Worm (Caenorhabditis elegans): ENCODE results near the gene C25D7.10.

Gene C25D7.10

ce11 chrV:15065068-15065744 is 2.1 kb upstream of the C25D7.10 start, which contains the start of gene C25D7.9 (continued):
- TF ChIP-seq hmg-11 (tag; optimal IDR thresholded peaks at IDR 0.05) (peak; percentile 39), fkh-2 (tag; optimal IDR thresholded peaks at IDR 0.05) (no peak), zag-1 (tag; optimal IDR thresholded peaks at IDR 0.05) (no peak), nhr-237 (tag; optimal IDR thresholded peaks at IDR 0.05) (no peak)

ce11 chrV:15065837-15066348 is 1.4 kb upstream of the C25D7.10 start, which contains the start of gene otub-1:
TSS of gene otub-1 (plus strand) at chrV:15066298.
- no peak for TF ChIP-seq nhr-76 (tag; optimal IDR thresholded peaks at IDR 0.05)
- no peak for TF ChIP-seq ZK546.5 (tag; optimal IDR thresholded peaks at IDR 0.05)
- TF ChIP-seq aly-2 (tag; optimal IDR thresholded peaks at IDR 0.05), result no peak
- TF ChIP-seq fos-1 (tag; optimal IDR thresholded peaks at IDR 0.05), result no peak
- no peak for TF ChIP-seq fkh-10 (GFP tag; optimal IDR thresholded peaks at IDR 0.05)
- no peak for TF ChIP-seq unc-62 (GFP tag; optimal IDR thresholded peaks at IDR 0.05)
- no peak for TF ChIP-seq nhr-23 (tag; optimal IDR thresholded peaks at IDR 0.05)
- no peak for TF ChIP-seq sea-2 (GFP tag; optimal IDR thresholded peaks at IDR 0.05)
- TF ChIP-seq hmg-11 (tag; optimal IDR thresholded peaks at IDR 0.05), result no peak
- no peak for TF ChIP-seq snpc-4 (tag; optimal IDR thresholded peaks at IDR 0.05)
- no peak for TF ChIP-seq nhr-237 (tag; optimal IDR thresholded peaks at IDR 0.05)
- no peak for TF ChIP-seq egl-5 (tag; optimal IDR thresholded peaks at IDR 0.05)
- TF ChIP-seq nhr-28 (tag; optimal IDR thresholded peaks at IDR 0.05), result no peak
- TF ChIP-seq eor-1 (tag; optimal IDR thresholded peaks at IDR 0.05), result no peak
- no peak for TF ChIP-seq R02D3.7 (tag; optimal IDR thresholded peaks at IDR 0.05)
- TF ChIP-seq elt-2 (tag; optimal IDR thresholded peaks at IDR 0.05), result no peak

- no peak for TF ChIP-seq unc-62 (GFP tag; optimal IDR thresholded peaks at IDR 0.05)
- TF ChIP-seq lsy-12 (tag; optimal IDR thresholded peaks at IDR 0.05), result no peak
- no peak for TF ChIP-seq elt-2 (tag; optimal IDR thresholded peaks at IDR 0.05)
These were observed 1.1 kb downstream of the C25D7.10 start, which contains the start of gene dnj-3 for ce11 chrV:15068378-15068777. TSS of gene dnj-3 (plus strand) at chrV:15068678.

ce11 chrV:15069435-15069985 is 2.2 kb downstream of the C25D7.10 start:
- no peak for TF ChIP-seq unc-62 (GFP tag; optimal IDR thresholded peaks at IDR 0.05)
- TF ChIP-seq aly-2 (tag; optimal IDR thresholded peaks at IDR 0.05), result no peak
- TF ChIP-seq elt-3 (tag; optimal IDR thresholded peaks at IDR 0.05), result no peak
- TF ChIP-seq fos-1 (tag; optimal IDR thresholded peaks at IDR 0.05), result no peak
- TF ChIP-seq nhr-12 (tag; optimal IDR thresholded peaks at IDR 0.05), result no peak
- TF ChIP-seq fkh-10 (GFP tag; optimal IDR thresholded peaks at IDR 0.05), result peak; percentile 52
- no peak for TF ChIP-seq ztf-11 (tag; optimal IDR thresholded peaks at IDR 0.05)

ce11 chrV:15071015-15071810 is 3.9 kb downstream of the C25D7.10 start, which contains the start of gene unc-76:
TSS of gene unc-76 (plus strand) at chrV:15071760.
- TF ChIP-seq lin-39 (tag; optimal IDR thresholded peaks at IDR 0.05), result peak; percentile 96
- no peak for TF ChIP-seq nhr-76 (tag; optimal IDR thresholded peaks at IDR 0.05)
- TF ChIP-seq pha-4 (tag; optimal IDR thresholded peaks at IDR 0.05), result peak; percentile 89
- TF ChIP-seq nhr-25 (tag; optimal IDR thresholded peaks at IDR 0.05), result no peak
- TF ChIP-seq hmg-11 (tag; optimal IDR thresholded peaks at IDR 0.05), result peak; percentile 89
- no peak for TF ChIP-seq nhr-28 (tag; optimal IDR thresholded peaks at IDR 0.05)
- peak; percentile 62 for TF ChIP-seq egl-5 (tag; optimal IDR thresholded peaks at IDR 0.05)
- peak; percentile 5 for TF ChIP-seq nhr-23 (tag; optimal IDR thresholded peaks at IDR 0.05)
- TF ChIP-seq R02D3.7 (tag; optimal IDR thresholded peaks at IDR 0.05), result peak; percentile 58
- no peak for TF ChIP-seq ztf-11 (tag; optimal IDR thresholded peaks at IDR 0.05)
- TF ChIP-seq sea-2 (GFP tag; optimal IDR thresholded peaks at IDR 0.05), result peak; percentile 2
- no peak for TF ChIP-seq eor-1 (tag; optimal IDR thresholded peaks at IDR 0.05)
- peak; percentile 42 for TF ChIP-seq nhr-43 (tag; optimal IDR thresholded peaks at IDR 0.05; ENCODE audit: poor library complexity, severe bottlenecking)
- peak; percentile 74 for TF ChIP-seq tbx-2 (tag; optimal IDR thresholded peaks at IDR 0.05)
- no peak for TF ChIP-seq fos-1 (tag; optimal IDR thresholded peaks at IDR 0.05)
- no peak for TF ChIP-seq mdl-1 (tag; optimal IDR thresholded peaks at IDR 0.05)
- TF ChIP-seq zag-1 (tag; optimal IDR thresholded peaks at IDR 0.05), result peak; percentile 73
- no peak for TF ChIP-seq ceh-82 (tag; optimal IDR thresholded peaks at IDR 0.05)
- TF ChIP-seq ceh-28 (tag; optimal IDR thresholded peaks at IDR 0.05), result peak; percentile 59
- TF ChIP-seq nhr-67 (tag; optimal IDR thresholded peaks at IDR 0.05), result no peak
- TF ChIP-seq elt-3 (tag; optimal IDR thresholded peaks at IDR 0.05), result no peak
- no peak for TF ChIP-seq nhr-237 (tag; optimal IDR thresholded peaks at IDR 0.05)
- TF ChIP-seq nfya-1 (tag; optimal IDR thresholded peaks at IDR 0.05; ENCODE audit: insufficient read depth), result peak; percentile 81
- TF ChIP-seq mml-1 (tag; optimal IDR thresholded peaks at IDR 0.05), result no peak
- TF ChIP-seq lin-15B (tag; optimal IDR thresholded peaks at IDR 0.05), result peak; percentile 62
- TF ChIP-seq elt-1 (tag; optimal IDR thresholded peaks at IDR 0.05), result no peak
- TF ChIP-seq egl-27 (tag; optimal IDR thresholded peaks at IDR 0.05), result peak; percentile 68
- no peak for TF ChIP-seq ztf-4 (tag; optimal IDR thresholded peaks at IDR 0.05)
- TF ChIP-seq fkh-2 (tag; optimal IDR thresholded peaks at IDR 0.05), result no peak
- peak; percentile 81 for TF ChIP-seq unc-62 (GFP tag; optimal IDR thresholded peaks at IDR 0.05)
- peak; percentile 8 for TF ChIP-seq ama-1 (optimal IDR thresholded peaks at IDR 0.05)

Data from whole organism, L3 larva.